Worm (Caenorhabditis elegans): ENCODE data around the gene K09H11.6.
A peak's percentile ranks its signal among the peaks of the same experiment; 100 is the strongest.

K09H11.6 gene

ce11 chrV:5736068-5736467 is at the start of gene K09H11.6:
TSS of gene K09H11.6 (minus strand) at chrV:5736168.
- no peak for TF ChIP-seq F44E2.7 (GFP tag; IDR thresholded peaks at IDR 0.05)
- TF ChIP-seq saeg-2 (GFP tag; IDR thresholded peaks at IDR 0.05) = no peak
- no peak for TF ChIP-seq pqm-1 (tag; optimal IDR thresholded peaks at IDR 0.05)
- no peak for TF ChIP-seq madf-5 (GFP tag; IDR thresholded peaks at IDR 0.05)
- no peak for TF ChIP-seq hlh-30 (tag; optimal IDR thresholded peaks at IDR 0.05; ENCODE audit: insufficient read depth)
- TF ChIP-seq lsy-2 (tag; optimal IDR thresholded peaks at IDR 0.05) = no peak
- TF ChIP-seq ctbp-1 (GFP tag; IDR thresholded peaks at IDR 0.05) = no peak
- no peak for TF ChIP-seq nhr-25 (tag; optimal IDR thresholded peaks at IDR 0.05; ENCODE audit: borderline replicate concordance, insufficient read depth)
- no peak for TF ChIP-seq dmd-8 (GFP tag; IDR thresholded peaks at IDR 0.05)
- no peak for TF ChIP-seq unc-130 (GFP tag; optimal IDR thresholded peaks at IDR 0.05)
- TF ChIP-seq ceh-32 (tag; optimal IDR thresholded peaks at IDR 0.05; ENCODE audit: poor library complexity) = no peak
- TF ChIP-seq F26F4.8 (GFP tag; conservative IDR thresholded peaks at IDR 0.05) = no peak
- TF ChIP-seq daf-19 (GFP tag; conservative IDR thresholded peaks at IDR 0.05) = no peak
- no peak for TF ChIP-seq lin-29 (GFP tag; IDR thresholded peaks at IDR 0.05)
- TF ChIP-seq T20F7.1 (GFP tag; optimal IDR thresholded peaks at IDR 0.05) = no peak
- TF ChIP-seq mxl-3 (GFP tag; optimal IDR thresholded peaks at IDR 0.05) = no peak

ce11 chrV:5785372-5785771 is 49.4 kb upstream of the K09H11.6 start, which contains the start of gene F44E7.7:
TSS of gene F44E7.7 (minus strand) at chrV:5785472.
- TF ChIP-seq lin-13 (GFP tag; optimal IDR thresholded peaks at IDR 0.05) (no peak), unc-130 (GFP tag; optimal IDR thresholded peaks at IDR 0.05) (no peak), dve-1 (tag; optimal IDR thresholded peaks at IDR 0.05; ENCODE audit: insufficient read depth) (no peak), spr-3 (GFP tag; optimal IDR thresholded peaks at IDR 0.05) (no peak)

- TF ChIP-seq ZK337.2 (GFP tag; IDR thresholded peaks at IDR 0.05) (no peak), aly-2 (tag; optimal IDR thresholded peaks at IDR 0.05) (no peak), unc-62 (GFP tag; optimal IDR thresholded peaks at IDR 0.05 in 1 of 2) (peak in 1 of 2 experiments; percentile 41), unc-62 (tag; optimal IDR thresholded peaks at IDR 0.05) (no peak)
Measured at ce11 chrV:5782687-5783086, 46.7 kb upstream of the K09H11.6 start, which contains the start of gene fbxa-183. TSS of gene fbxa-183 (minus strand) at chrV:5782787.

ce11 chrV:5780713-5781360 is 44.9 kb upstream of the K09H11.6 start, which contains the start of gene F44E7.5:
TSS of gene F44E7.5 (minus strand) at chrV:5780922.
- peak; percentile 43 for TF ChIP-seq nhr-102 (tag; optimal IDR thresholded peaks at IDR 0.05)
- TF ChIP-seq nhr-41 (GFP tag; IDR thresholded peaks at IDR 0.05) = no peak
- TF ChIP-seq ztf-11 (tag; optimal IDR thresholded peaks at IDR 0.05) = no peak
- peak; percentile 80 for TF ChIP-seq nhr-28 (tag; optimal IDR thresholded peaks at IDR 0.05)
- TF ChIP-seq unc-62 (GFP tag; optimal IDR thresholded peaks at IDR 0.05 in 1 of 2) = peak in 1 of 2 experiments; percentile 23
- no peak for TF ChIP-seq unc-62 (tag; optimal IDR thresholded peaks at IDR 0.05)
- TF ChIP-seq ztf-7 (tag; optimal IDR thresholded peaks at IDR 0.05) = peak; percentile 99
- TF ChIP-seq ceh-44 (GFP tag; IDR thresholded peaks at IDR 0.05) = no peak
- no peak for TF ChIP-seq zfp-3 (GFP tag; conservative IDR thresholded peaks at IDR 0.05)
- TF ChIP-seq fos-1 (tag; optimal IDR thresholded peaks at IDR 0.05) = no peak
- TF ChIP-seq nhr-48 (tag; optimal IDR thresholded peaks at IDR 0.05) = peak; percentile 67
- TF ChIP-seq lir-3 (tag; optimal IDR thresholded peaks at IDR 0.05) = no peak
- peak; percentile 35 for TF ChIP-seq nhr-77 (tag; optimal IDR thresholded peaks at IDR 0.05)
- peak; percentile 65 for TF ChIP-seq dmd-6 (GFP tag; IDR thresholded peaks at IDR 0.05)
- TF ChIP-seq unc-130 (GFP tag; optimal IDR thresholded peaks at IDR 0.05) = peak; percentile 12
- peak; percentile 17 for TF ChIP-seq T20F7.1 (GFP tag; optimal IDR thresholded peaks at IDR 0.05)
- no peak for TF ChIP-seq egl-27 (tag; optimal IDR thresholded peaks at IDR 0.05)
- TF ChIP-seq gei-8 (GFP tag; optimal IDR thresholded peaks at IDR 0.05) = no peak
- no peak for TF ChIP-seq madf-9 (GFP tag; conservative IDR thresholded peaks at IDR 0.05)
- no peak for TF ChIP-seq set-16 (GFP tag; IDR thresholded peaks at IDR 0.05)
- TF ChIP-seq ceh-28 (tag; optimal IDR thresholded peaks at IDR 0.05) = no peak
- TF ChIP-seq daf-16 (GFP tag; optimal IDR thresholded peaks at IDR 0.05) = no peak
- TF ChIP-seq daf-16 (tag; optimal IDR thresholded peaks at IDR 0.05) = peak; percentile 77
- no peak for TF ChIP-seq tag-97 (GFP tag; IDR thresholded peaks at IDR 0.05)
- TF ChIP-seq ceh-62 (tag; optimal IDR thresholded peaks at IDR 0.05) = no peak
- no peak for TF ChIP-seq nhr-10 (tag; optimal IDR thresholded peaks at IDR 0.05)
- peak; percentile 53 for TF ChIP-seq rbr-2 (tag; optimal IDR thresholded peaks at IDR 0.05)
- peak; percentile 39; the same call in 1 of the 2 replicates for TF ChIP-seq lin-29 (GFP tag; IDR thresholded peaks at IDR 0.05)

Measured in whole organism, L4 larva.